Fruit fly (Drosophila melanogaster) whole organism, pupa: ENCODE results near the gene Ucp4B.
A peak's percentile ranks its signal among the peaks of the same experiment; 100 is the strongest.

Experiments used
- CG10348 ChIP-seq: fragments of 200-800 bp; sonication (Bioruptor generic); IDR thresholded peaks from 2 replicates; pipeline ENCODE4 v1.3.6; 2022; ENCODE audit warnings: missing biosample characterization, missing genetic modification characterization
- CG12605 ChIP-seq: fragments of 200-800 bp; sonication (Bioruptor generic); IDR thresholded peaks from 2 replicates; pipeline ENCODE4 v1.3.6; 2022; ENCODE audit warnings: missing biosample characterization, missing genetic modification characterization
- CG13204 ChIP-seq: fragments of 200-800 bp; sonication (Bioruptor generic); optimal IDR thresholded peaks from 2 replicates; lab custom pipeline; 2018; ENCODE audit warnings: missing biosample characterization, mild to moderate bottlenecking, missing genetic modification characterization, moderate library complexity
- CG14655 ChIP-seq: fragments of 200-800 bp; sonication (Bioruptor generic); optimal IDR thresholded peaks from 3 replicates; lab custom pipeline; 2017; ENCODE audit warnings: mild to moderate bottlenecking, missing biosample characterization, missing genetic modification reagents, missing genetic modification characterization
- CG15710 ChIP-seq: fragments of 200-800 bp; sonication (Bioruptor generic); optimal IDR thresholded peaks from 2 replicates; lab custom pipeline; 2018; ENCODE audit warnings: missing biosample characterization, mild to moderate bottlenecking, missing genetic modification characterization, moderate library complexity
- CG17806 ChIP-seq: fragments of 200-800 bp; sonication (Bioruptor generic); optimal IDR thresholded peaks from 2 replicates; lab custom pipeline; 2018; ENCODE audit warnings: missing biosample characterization, mild to moderate bottlenecking, missing genetic modification characterization, moderate library complexity
- CG32121 ChIP-seq: fragments of 200-800 bp; sonication (Bioruptor generic); IDR thresholded peaks from 2 replicates; pipeline ENCODE4 v1.3.6; 2022; ENCODE audit warnings: missing biosample characterization, missing genetic modification characterization
- CG34367 ChIP-seq: fragments of 200-800 bp; sonication (Bioruptor generic); optimal IDR thresholded peaks from 2 replicates; lab custom pipeline; 2018; ENCODE audit warnings: missing biosample characterization, mild to moderate bottlenecking, missing genetic modification characterization
- CG4496 ChIP-seq: fragments of 200-800 bp; sonication (Bioruptor generic); IDR thresholded peaks from 3 replicates; pipeline ENCODE4 v1.3.6; 2022; ENCODE audit warnings: missing biosample characterization, missing genetic modification characterization
- CG8159 ChIP-seq: fragments of 200-800 bp; sonication (Bioruptor generic); optimal IDR thresholded peaks from 3 replicates; lab custom pipeline; 2018; ENCODE audit warnings: missing biosample characterization, mild to moderate bottlenecking, missing genetic modification characterization, moderate library complexity
- CG8301 ChIP-seq: fragments of 200-800 bp; sonication (Bioruptor generic); optimal IDR thresholded peaks from 2 replicates; lab custom pipeline; 2018; ENCODE audit warnings: missing biosample characterization, mild to moderate bottlenecking, missing genetic modification characterization
- CG9948 ChIP-seq: fragments of 200-800 bp; sonication (Bioruptor generic); optimal IDR thresholded peaks from 2 replicates; lab custom pipeline; 2018; ENCODE audit warnings: missing biosample characterization, mild to moderate bottlenecking, missing genetic modification characterization, moderate library complexity
- D1 ChIP-seq: fragments of 200-800 bp; sonication (Bioruptor generic); optimal IDR thresholded peaks from 2 replicates; lab custom pipeline; 2018; ENCODE audit warnings: missing biosample characterization, mild to moderate bottlenecking, missing genetic modification characterization, moderate library complexity
- EcR ChIP-seq: fragments of 200-800 bp; sonication (Bioruptor generic); optimal IDR thresholded peaks from 3 replicates; lab custom pipeline; 2019; ENCODE audit warnings: missing biosample characterization, missing genetic modification characterization, mild to moderate bottlenecking, moderate library complexity, missing genetic modification reagents
- Ets98B ChIP-seq: fragments of 200-800 bp; sonication (Bioruptor generic); IDR thresholded peaks from 2 replicates; pipeline ENCODE4 v1.3.6; 2022; ENCODE audit warnings: missing biosample characterization, missing genetic modification characterization
- Pif1A ChIP-seq: fragments of 200-800 bp; sonication (Bioruptor generic); optimal IDR thresholded peaks from 3 replicates; lab custom pipeline; 2016; ENCODE audit warnings: missing biosample characterization, missing genetic modification characterization
- Pif1B ChIP-seq: fragments of 200-800 bp; sonication (Bioruptor generic); optimal IDR thresholded peaks from 3 replicates; lab custom pipeline; 2016; ENCODE audit warnings: missing biosample characterization, missing genetic modification characterization
- Snoo ChIP-seq: fragments of 200-800 bp; sonication (Bioruptor generic); optimal IDR thresholded peaks from 3 replicates; lab custom pipeline; 2017; ENCODE audit warnings: missing biosample characterization, mild to moderate bottlenecking, missing genetic modification characterization, inconsistent platforms
- fd96Ca ChIP-seq: fragments of 200-800 bp; sonication (Bioruptor generic); IDR thresholded peaks from 3 replicates; pipeline ENCODE4 v1.3.6; 2022; ENCODE audit warnings: missing biosample characterization, missing genetic modification characterization
- gl ChIP-seq: fragments of 200-800 bp; sonication (Bioruptor generic); optimal IDR thresholded peaks from 2 replicates; lab custom pipeline; 2018; ENCODE audit warnings: missing biosample characterization, mild to moderate bottlenecking, missing genetic modification characterization
- rn ChIP-seq: fragments of 200-800 bp; sonication (Bioruptor generic); IDR thresholded peaks from 2 replicates; pipeline ENCODE4 v1.3.6; 2022; ENCODE audit warnings: missing biosample characterization, missing genetic modification characterization

The Ucp4B gene

dm6 chr2L:5982334-5982987, 12.8 kb downstream of the Ucp4B start:
- no peak for TF ChIP-seq CG12605 (GFP tag; lab: Robert Waterston, UW)
- peak; percentile 36 for TF ChIP-seq CG13204 (GFP tag; lab: Kevin White, UChicago)
- TF ChIP-seq Ets98B (GFP tag; lab: Robert Waterston, UW): no peak
- no peak for TF ChIP-seq CG10348
- peak; percentile 35 for TF ChIP-seq Pif1B (GFP tag; lab: Kevin White, UChicago)
- no peak for TF ChIP-seq CG8301 (tag; lab: Kevin White, UChicago)
- TF ChIP-seq Snoo (tag; lab: Kevin White, UChicago): peak; percentile 46
- no peak for TF ChIP-seq CG4496 (GFP tag; lab: Robert Waterston, UW)
- TF ChIP-seq CG34367 (tag; lab: Kevin White, UChicago): no peak
- TF ChIP-seq fd96Ca (GFP tag; lab: Robert Waterston, UW): no peak
- no peak for TF ChIP-seq CG8159
- no peak for TF ChIP-seq CG9948 (tag; lab: Kevin White, UChicago)
- no peak for TF ChIP-seq D1 (tag; lab: Kevin White, UChicago)
- TF ChIP-seq Pif1A (GFP tag; lab: Kevin White, UChicago): no peak
- peak; percentile 16 for TF ChIP-seq CG15710 (tag; lab: Kevin White, UChicago)
- TF ChIP-seq rn (GFP tag; lab: Robert Waterston, UW): no peak
- no peak for TF ChIP-seq CG17806 (tag; lab: Kevin White, UChicago)
- TF ChIP-seq gl (tag; lab: Kevin White, UChicago): no peak
- TF ChIP-seq EcR: no peak

- TF ChIP-seq CG12605 (GFP tag; lab: Robert Waterston, UW) (no peak), CG14655 (GFP tag; lab: Kevin White, UChicago) (no peak), EcR (peak; percentile 71)
Measured at dm6 chr2L:5983236-5983635, 13.6 kb downstream of the Ucp4B start.

dm6 chr2L:5986094-5986493, 16.4 kb downstream of the Ucp4B start, which contains the start of gene ifc:
Gene ifc, plus strand, starts transcription at chr2L:5986348.
- TF ChIP-seq CG9948 (tag; lab: Kevin White, UChicago): peak; percentile 6
- TF ChIP-seq CG8159: peak; percentile 35
- peak; percentile 22 for TF ChIP-seq CG17806 (tag; lab: Kevin White, UChicago)
- peak; percentile 11 for TF ChIP-seq CG15710 (tag; lab: Kevin White, UChicago)
- TF ChIP-seq Snoo (tag; lab: Kevin White, UChicago): peak; percentile 45
- no peak for TF ChIP-seq CG13204 (GFP tag; lab: Kevin White, UChicago)
- no peak for TF ChIP-seq CG10348

- TF ChIP-seq gl (tag; lab: Kevin White, UChicago): no peak
- no peak for TF ChIP-seq CG8159
- no peak for TF ChIP-seq CG13204 (GFP tag; lab: Kevin White, UChicago)
- no peak for TF ChIP-seq Ets98B (GFP tag; lab: Robert Waterston, UW)
- TF ChIP-seq CG17806 (tag; lab: Kevin White, UChicago): no peak
- no peak for TF ChIP-seq CG15710 (tag; lab: Kevin White, UChicago)
- no peak for TF ChIP-seq Pif1B (GFP tag; lab: Kevin White, UChicago)
- no peak for TF ChIP-seq fd96Ca (GFP tag; lab: Robert Waterston, UW)
- no peak for TF ChIP-seq CG14655 (GFP tag; lab: Kevin White, UChicago)
- TF ChIP-seq CG34367 (tag; lab: Kevin White, UChicago): no peak
- TF ChIP-seq CG12605 (GFP tag; lab: Robert Waterston, UW): no peak
- TF ChIP-seq rn (GFP tag; lab: Robert Waterston, UW): no peak
- no peak for TF ChIP-seq CG4496 (GFP tag; lab: Robert Waterston, UW)
- no peak for TF ChIP-seq CG10348
- no peak for TF ChIP-seq CG8301 (tag; lab: Kevin White, UChicago)
- TF ChIP-seq CG32121 (GFP tag; lab: Robert Waterston, UW): no peak
- TF ChIP-seq CG9948 (tag; lab: Kevin White, UChicago): no peak
- TF ChIP-seq EcR: no peak
Measured at dm6 chr2L:5986940-5987339, 17.3 kb downstream of the Ucp4B start.

- TF ChIP-seq CG15710 (tag; lab: Kevin White, UChicago): no peak
- no peak for TF ChIP-seq CG34367 (tag; lab: Kevin White, UChicago)
- no peak for TF ChIP-seq Snoo (tag; lab: Kevin White, UChicago)
- TF ChIP-seq CG14655 (GFP tag; lab: Kevin White, UChicago): no peak
- TF ChIP-seq CG4496 (GFP tag; lab: Robert Waterston, UW): no peak
- no peak for TF ChIP-seq CG9948 (tag; lab: Kevin White, UChicago)
- no peak for TF ChIP-seq gl (tag; lab: Kevin White, UChicago)
- TF ChIP-seq CG13204 (GFP tag; lab: Kevin White, UChicago): no peak
- TF ChIP-seq D1 (tag; lab: Kevin White, UChicago): no peak
- TF ChIP-seq CG8301 (tag; lab: Kevin White, UChicago): no peak
- no peak for TF ChIP-seq Pif1B (GFP tag; lab: Kevin White, UChicago)
- TF ChIP-seq Ets98B (GFP tag; lab: Robert Waterston, UW): no peak
- TF ChIP-seq Pif1A (GFP tag; lab: Kevin White, UChicago): no peak
Measured at dm6 chr2L:5988115-5989092, 18.7 kb downstream of the Ucp4B start.
